Fruit fly (Drosophila melanogaster): ENCODE measurements around the gene Polr2G.

Polr2G gene

dm6 chr3R:15177230-15177629, 45.8 kb downstream of the Polr2G start:
- no peak for TF ChIP-seq CG8478 (optimal IDR thresholded peaks at IDR 0.05)
- TF ChIP-seq CTCF (optimal IDR thresholded peaks at IDR 0.05) = no peak
